Fruit fly (Drosophila melanogaster): ENCODE results near the gene miple1.

- TF ChIP-seq psq (optimal IDR thresholded peaks at IDR 0.05) (no peak), Sin3A (optimal IDR thresholded peaks at IDR 0.05) (no peak), ttk (optimal IDR thresholded peaks at IDR 0.05) (no peak)
Measured at dm6 chr3L:246644-247199, 20.4 kb upstream of the miple1 start.

All from Kc167 (cell line).